6 worm cellular contexts compared by ENCODE assay signal in genomic region chrIV:12637340-12637739, ce11.
A peak's percentile ranks its signal among the peaks of the same experiment; 100 is the strongest.
TF ChIP-seq lines count a peak whose summit lies in the region.

No protein-coding gene starts in this region.

TF ChIP-seq in whole organism, L1 larva, 84 proteins besides CTCF, POLR2A, EP300 and RAD21 (continues in another document):
- TF ChIP-seq sup-37 (GFP tag; optimal IDR thresholded peaks at IDR 0.05; lab: Kevin White, UChicago) = no peak
- TF ChIP-seq dpl-1 (GFP tag; optimal IDR thresholded peaks at IDR 0.05; lab: Kevin White, UChicago) = no peak
- no peak for TF ChIP-seq unc-30 (tag; optimal IDR thresholded peaks at IDR 0.05; lab: Kevin White, UChicago)
- no peak for TF ChIP-seq fkh-10 (GFP tag; optimal IDR thresholded peaks at IDR 0.05; lab: Kevin White, UChicago)
- TF ChIP-seq zip-4 (GFP tag; optimal IDR thresholded peaks at IDR 0.05; lab: Kevin White, UChicago) = no peak
- no peak for TF ChIP-seq C04F5.9 (tag; optimal IDR thresholded peaks at IDR 0.05; lab: Kevin White, UChicago)
- TF ChIP-seq hpl-2 (GFP tag; optimal IDR thresholded peaks at IDR 0.05; lab: Kevin White, UChicago) = no peak
- TF ChIP-seq snpc-4 (tag; optimal IDR thresholded peaks at IDR 0.05; lab: Kevin White, UChicago) = no peak
- TF ChIP-seq snu-23 (GFP tag; optimal IDR thresholded peaks at IDR 0.05; lab: Kevin White, UChicago) = peak; percentile 54
- no peak for TF ChIP-seq sox-4 (tag; optimal IDR thresholded peaks at IDR 0.05; lab: Kevin White, UChicago)
- TF ChIP-seq ztf-11 (tag; optimal IDR thresholded peaks at IDR 0.05; lab: Kevin White, UChicago) = no peak
- no peak for TF ChIP-seq egl-27 (tag; optimal IDR thresholded peaks at IDR 0.05; lab: Kevin White, UChicago)
- peak; percentile 89 for TF ChIP-seq lin-14 (GFP tag; optimal IDR thresholded peaks at IDR 0.05; lab: Kevin White, UChicago)
- peak in 1 of 2 experiments; percentile 5 for TF ChIP-seq lin-35 (GFP tag; optimal IDR thresholded peaks at IDR 0.05; lab: Kevin White, UChicago)
- TF ChIP-seq lin-15B (tag; optimal IDR thresholded peaks at IDR 0.05; lab: Kevin White, UChicago) = no peak
- no peak for TF ChIP-seq ces-1 (GFP tag; optimal IDR thresholded peaks at IDR 0.05; lab: Kevin White, UChicago)

TF ChIP-seq in whole organism, L2 larva, 48 proteins besides CTCF, POLR2A, EP300 and RAD21:
- peak; percentile 62 for TF ChIP-seq nhr-129 (tag; optimal IDR thresholded peaks at IDR 0.05; lab: Kevin White, UChicago)
- TF ChIP-seq lsy-2 (tag; optimal IDR thresholded peaks at IDR 0.05; lab: Kevin White, UChicago) = peak in 1 of 2 experiments; percentile 42
- peak; percentile 88 for TF ChIP-seq F13H6.1 (tag; optimal IDR thresholded peaks at IDR 0.05; lab: Kevin White, UChicago)
- peak; percentile 44 for TF ChIP-seq lin-39 (tag; optimal IDR thresholded peaks at IDR 0.05; lab: Kevin White, UChicago)
- TF ChIP-seq snpc-4 (tag; optimal IDR thresholded peaks at IDR 0.05; lab: Kevin White, UChicago) = no peak
- no peak for TF ChIP-seq nhr-21 (tag; optimal IDR thresholded peaks at IDR 0.05; lab: Kevin White, UChicago)
- TF ChIP-seq C34F6.9 (tag; optimal IDR thresholded peaks at IDR 0.05; lab: Kevin White, UChicago) = peak; percentile 52
- TF ChIP-seq nhr-237 (tag; optimal IDR thresholded peaks at IDR 0.05; lab: Kevin White, UChicago) = no peak
- TF ChIP-seq mab-5 (tag; optimal IDR thresholded peaks at IDR 0.05; lab: Kevin White, UChicago) = peak; percentile 66
- TF ChIP-seq elt-3 (tag; optimal IDR thresholded peaks at IDR 0.05; lab: Kevin White, UChicago) = no peak
- peak; percentile 52 for TF ChIP-seq sma-9 (GFP tag; optimal IDR thresholded peaks at IDR 0.05; lab: Kevin White, UChicago)
- TF ChIP-seq sma-9 (tag; optimal IDR thresholded peaks at IDR 0.05; lab: Kevin White, UChicago) = no peak
- TF ChIP-seq elt-1 (tag; optimal IDR thresholded peaks at IDR 0.05; lab: Kevin White, UChicago) = no peak
- no peak for TF ChIP-seq blmp-1 (tag; optimal IDR thresholded peaks at IDR 0.05; lab: Kevin White, UChicago; ENCODE audit: insufficient read depth)
- TF ChIP-seq R02D3.7 (tag; optimal IDR thresholded peaks at IDR 0.05; lab: Kevin White, UChicago) = no peak

TF ChIP-seq in whole organism, L3 larva, 47 proteins besides CTCF, POLR2A, EP300 and RAD21:
- TF ChIP-seq egl-5 (tag; optimal IDR thresholded peaks at IDR 0.05; lab: Kevin White, UChicago) (peak; percentile 75), R02D3.7 (tag; optimal IDR thresholded peaks at IDR 0.05; lab: Kevin White, UChicago) (no peak), nfya-1 (tag; optimal IDR thresholded peaks at IDR 0.05; lab: Kevin White, UChicago; ENCODE audit: insufficient read depth) (peak; percentile 41), mdl-1 (tag; optimal IDR thresholded peaks at IDR 0.05; lab: Kevin White, UChicago) (no peak), eor-1 (tag; optimal IDR thresholded peaks at IDR 0.05; lab: Kevin White, UChicago) (no peak), lin-39 (tag; optimal IDR thresholded peaks at IDR 0.05; lab: Kevin White, UChicago) (peak; percentile 60), zag-1 (tag; optimal IDR thresholded peaks at IDR 0.05; lab: Kevin White, UChicago) (no peak)

TF ChIP-seq in whole organism, L4 larva, 104 proteins besides CTCF, POLR2A, EP300 and RAD21:
- peak; percentile 64 for TF ChIP-seq nhr-11 (tag; optimal IDR thresholded peaks at IDR 0.05; lab: Kevin White, UChicago)
- TF ChIP-seq nhr-77 (tag; optimal IDR thresholded peaks at IDR 0.05; lab: Kevin White, UChicago) = no peak
- TF ChIP-seq spr-3 (GFP tag; optimal IDR thresholded peaks at IDR 0.05; lab: Kevin White, UChicago) = no peak
- peak; percentile 42 for TF ChIP-seq hlh-11 (tag; optimal IDR thresholded peaks at IDR 0.05; lab: Kevin White, UChicago)

TF ChIP-seq in whole organism, late embryonic, 69 proteins besides CTCF, POLR2A, EP300 and RAD21:
- TF ChIP-seq dve-1 (tag; optimal IDR thresholded peaks at IDR 0.05; lab: Kevin White, UChicago) = no peak
- TF ChIP-seq pat-9 (tag; optimal IDR thresholded peaks at IDR 0.05; lab: Kevin White, UChicago) = no peak
- peak; percentile 71 for TF ChIP-seq ceh-18 (tag; optimal IDR thresholded peaks at IDR 0.05; lab: Kevin White, UChicago)
- TF ChIP-seq pha-4 (tag; optimal IDR thresholded peaks at IDR 0.05; lab: Kevin White, UChicago) = no peak
- TF ChIP-seq F13H6.1 (tag; optimal IDR thresholded peaks at IDR 0.05; lab: Kevin White, UChicago) = no peak
- TF ChIP-seq ama-1 (optimal IDR thresholded peaks at IDR 0.05; lab: Kevin White, UChicago) = no peak
- TF ChIP-seq rnt-1 (tag; optimal IDR thresholded peaks at IDR 0.05; lab: Kevin White, UChicago) = peak; percentile 69
- no peak for TF ChIP-seq odd-2 (tag; optimal IDR thresholded peaks at IDR 0.05; lab: Kevin White, UChicago)
- TF ChIP-seq ets-4 (tag; optimal IDR thresholded peaks at IDR 0.05; lab: Kevin White, UChicago) = no peak
- peak; percentile 94 for TF ChIP-seq unc-55 (GFP tag; optimal IDR thresholded peaks at IDR 0.05; lab: Kevin White, UChicago)
- TF ChIP-seq ahr-1 (tag; optimal IDR thresholded peaks at IDR 0.05; lab: Kevin White, UChicago) = no peak

TF ChIP-seq in whole organism, mixed stage, embryonic, 35 proteins besides CTCF, POLR2A, EP300 and RAD21:
- no peak for TF ChIP-seq lsy-2 (tag; optimal IDR thresholded peaks at IDR 0.05; lab: Kevin White, UChicago)
- TF ChIP-seq drap-1 (GFP tag; optimal IDR thresholded peaks at IDR 0.05; lab: Kevin White, UChicago) = no peak
- TF ChIP-seq sptf-1 (tag; optimal IDR thresholded peaks at IDR 0.05; lab: Kevin White, UChicago) = no peak
- TF ChIP-seq pha-4 (tag; optimal IDR thresholded peaks at IDR 0.05; lab: Kevin White, UChicago) = no peak
- TF ChIP-seq M03D4.4 (tag; optimal IDR thresholded peaks at IDR 0.05; lab: Kevin White, UChicago) = no peak
- no peak for TF ChIP-seq ceh-43 (GFP tag; optimal IDR thresholded peaks at IDR 0.05; lab: Kevin White, UChicago)
- TF ChIP-seq hlh-1 (tag; optimal IDR thresholded peaks at IDR 0.05; lab: Kevin White, UChicago) = peak; percentile 99
- TF ChIP-seq cnd-1 (tag; optimal IDR thresholded peaks at IDR 0.05; lab: Kevin White, UChicago) = no peak
- TF ChIP-seq unc-62 (GFP tag; optimal IDR thresholded peaks at IDR 0.05; lab: Kevin White, UChicago) = peak; percentile 98
- TF ChIP-seq ham-2 (GFP tag; optimal IDR thresholded peaks at IDR 0.05; lab: Kevin White, UChicago) = no peak
- no peak for TF ChIP-seq blmp-1 (tag; optimal IDR thresholded peaks at IDR 0.05; lab: Kevin White, UChicago)
- TF ChIP-seq unc-39 (tag; optimal IDR thresholded peaks at IDR 0.05; lab: Kevin White, UChicago) = no peak
- no peak for TF ChIP-seq nhr-12 (tag; optimal IDR thresholded peaks at IDR 0.05; lab: Kevin White, UChicago)
- TF ChIP-seq elt-1 (tag; optimal IDR thresholded peaks at IDR 0.05; lab: Kevin White, UChicago; ENCODE audit: borderline replicate concordance, insufficient read depth) = no peak
- TF ChIP-seq nhr-76 (tag; optimal IDR thresholded peaks at IDR 0.05; lab: Kevin White, UChicago) = no peak
- no peak for TF ChIP-seq mls-2 (tag; optimal IDR thresholded peaks at IDR 0.05; lab: Kevin White, UChicago)
- no peak for TF ChIP-seq zip-8 (tag; optimal IDR thresholded peaks at IDR 0.05; lab: Kevin White, UChicago)
- no peak for TF ChIP-seq elt-3 (tag; optimal IDR thresholded peaks at IDR 0.05; lab: Kevin White, UChicago)
- TF ChIP-seq flh-1 (GFP tag; optimal IDR thresholded peaks at IDR 0.05; lab: Kevin White, UChicago) = no peak
- TF ChIP-seq ces-1 (GFP tag; optimal IDR thresholded peaks at IDR 0.05; lab: Kevin White, UChicago) = no peak
- no peak for TF ChIP-seq tbx-8 (GFP tag; optimal IDR thresholded peaks at IDR 0.05; lab: Kevin White, UChicago)
- TF ChIP-seq snpc-4 (tag; optimal IDR thresholded peaks at IDR 0.05; lab: Kevin White, UChicago) = no peak
- TF ChIP-seq nhr-2 (tag; optimal IDR thresholded peaks at IDR 0.05; lab: Kevin White, UChicago) = no peak
- TF ChIP-seq ztf-11 (tag; optimal IDR thresholded peaks at IDR 0.05; lab: Kevin White, UChicago) = no peak
- TF ChIP-seq bed-3 (GFP tag; optimal IDR thresholded peaks at IDR 0.05; lab: Kevin White, UChicago) = no peak
- TF ChIP-seq mab-5 (tag; optimal IDR thresholded peaks at IDR 0.05; lab: Kevin White, UChicago) = peak; percentile 72
- TF ChIP-seq nhr-28 (tag; optimal IDR thresholded peaks at IDR 0.05; lab: Kevin White, UChicago) = no peak
- no peak for TF ChIP-seq lin-13 (tag; optimal IDR thresholded peaks at IDR 0.05; lab: Kevin White, UChicago)
- TF ChIP-seq mep-1 (tag; optimal IDR thresholded peaks at IDR 0.05; lab: Kevin White, UChicago) = peak; percentile 27
- TF ChIP-seq unc-120 (tag; optimal IDR thresholded peaks at IDR 0.05; lab: Kevin White, UChicago; ENCODE audit: poor library complexity, severe bottlenecking) = peak; percentile 86
TF ChIP-seq in whole organism, mixed stage, embryonic: peak in this region for 5.

Comparison
In these comparisons a context has a peak if more than half of its experiments do, and no peak if none do; other contexts are left out.
1. Of the 29 proteins assayed by ChIP-seq in both whole organism, L4 larva and whole organism, L1 larva: peak only in whole organism, L4 larva: nhr-11; only in whole organism, L1 larva: lin-39, lir-3, lsy-2 and unc-130; in both: none; in neither: 24.